Worm (Caenorhabditis elegans): Measurements from ENCODE around the gene irld-57.

The irld-57 gene

ce11 chrV:15732209-15732608 lies 5.7 kb upstream of the irld-57 start, which contains the start of gene str-38:
Gene str-38 (minus strand): TSS chrV:15732309.
- TF ChIP-seq tbx-7 (tag; optimal IDR thresholded peaks at IDR 0.05) (no peak), elt-2 (tag; optimal IDR thresholded peaks at IDR 0.05) (no peak), ttx-3 (tag; optimal IDR thresholded peaks at IDR 0.05) (no peak), ceh-2 (tag; optimal IDR thresholded peaks at IDR 0.05) (no peak), ztf-16 (tag; optimal IDR thresholded peaks at IDR 0.05) (no peak), hlh-13 (GFP tag; optimal IDR thresholded peaks at IDR 0.05) (no peak), unc-3 (GFP tag; conservative IDR thresholded peaks at IDR 0.05) (no peak), unc-3 (tag; optimal IDR thresholded peaks at IDR 0.05) (no peak), hlh-15 (tag; optimal IDR thresholded peaks at IDR 0.05) (no peak), mec-3 (tag; optimal IDR thresholded peaks at IDR 0.05; ENCODE audit: borderline replicate concordance) (no peak), ceh-18 (tag; optimal IDR thresholded peaks at IDR 0.05) (no peak), pha-4 (tag; optimal IDR thresholded peaks at IDR 0.05) (no peak), tbx-2 (tag; optimal IDR thresholded peaks at IDR 0.05) (no peak), ceh-22 (tag; optimal IDR thresholded peaks at IDR 0.05) (no peak), ahr-1 (tag; optimal IDR thresholded peaks at IDR 0.05) (no peak), pros-1 (tag; optimal IDR thresholded peaks at IDR 0.05) (no peak), ama-1 (optimal IDR thresholded peaks at IDR 0.05) (no peak), eyg-1 (tag; optimal IDR thresholded peaks at IDR 0.05) (no peak), pha-2 (tag; optimal IDR thresholded peaks at IDR 0.05) (no peak), fkh-10 (GFP tag; optimal IDR thresholded peaks at IDR 0.05) (no peak)

- no peak for TF ChIP-seq syd-9 (tag; optimal IDR thresholded peaks at IDR 0.05)
- no peak for TF ChIP-seq pha-4 (tag; optimal IDR thresholded peaks at IDR 0.05)
- no peak for TF ChIP-seq zip-5 (tag; optimal IDR thresholded peaks at IDR 0.05)
- TF ChIP-seq sox-2 (GFP tag; IDR thresholded peaks at IDR 0.05) = no peak
- no peak for TF ChIP-seq sox-4 (tag; optimal IDR thresholded peaks at IDR 0.05)
Observed at ce11 chrV:15730459-15730858, 3.9 kb upstream of the irld-57 start, which contains the start of gene Y6E2A.10. Gene Y6E2A.10 (minus strand): TSS chrV:15730559.

ce11 chrV:15721888-15722287 lies 4.6 kb downstream of the irld-57 start, which contains the start of gene srh-140:
Gene srh-140 (plus strand): TSS chrV:15722188.
- TF ChIP-seq zip-5 (tag; optimal IDR thresholded peaks at IDR 0.05) = no peak
- TF ChIP-seq odd-2 (tag; optimal IDR thresholded peaks at IDR 0.05) = no peak
- no peak for TF ChIP-seq ets-4 (tag; optimal IDR thresholded peaks at IDR 0.05)
- TF ChIP-seq ceh-6 (GFP tag; optimal IDR thresholded peaks at IDR 0.05) = no peak
- TF ChIP-seq ceh-34 (tag; optimal IDR thresholded peaks at IDR 0.05) = no peak
- TF ChIP-seq ceh-48 (tag; optimal IDR thresholded peaks at IDR 0.05) = no peak
- no peak for TF ChIP-seq C38D4.7 (GFP tag; optimal IDR thresholded peaks at IDR 0.05)
- TF ChIP-seq lin-11 (tag; optimal IDR thresholded peaks at IDR 0.05) = no peak
- TF ChIP-seq madf-2 (tag; optimal IDR thresholded peaks at IDR 0.05) = no peak
- TF ChIP-seq fkh-10 (GFP tag; optimal IDR thresholded peaks at IDR 0.05) = no peak
- no peak for TF ChIP-seq tbx-2 (tag; optimal IDR thresholded peaks at IDR 0.05)
- no peak for TF ChIP-seq pat-9 (tag; optimal IDR thresholded peaks at IDR 0.05)
- TF ChIP-seq ama-1 (optimal IDR thresholded peaks at IDR 0.05) = no peak
- no peak for TF ChIP-seq pha-2 (tag; optimal IDR thresholded peaks at IDR 0.05)
- TF ChIP-seq nhr-11 (tag; optimal IDR thresholded peaks at IDR 0.05) = no peak
- TF ChIP-seq lim-6 (tag; optimal IDR thresholded peaks at IDR 0.05) = no peak
- TF ChIP-seq ref-2 (tag; optimal IDR thresholded peaks at IDR 0.05) = no peak
- no peak for TF ChIP-seq ceh-14 (tag; optimal IDR thresholded peaks at IDR 0.05)
- no peak for TF ChIP-seq hlh-6 (tag; optimal IDR thresholded peaks at IDR 0.05)

- TF ChIP-seq zip-5 (tag; optimal IDR thresholded peaks at IDR 0.05) = no peak
- TF ChIP-seq pqm-1 (tag; optimal IDR thresholded peaks at IDR 0.05) = no peak
- TF ChIP-seq hlh-30 (tag; optimal IDR thresholded peaks at IDR 0.05; ENCODE audit: insufficient read depth) = no peak
- TF ChIP-seq ceh-30 (tag; optimal IDR thresholded peaks at IDR 0.05) = no peak
- no peak for TF ChIP-seq T23F11.4 (GFP tag; optimal IDR thresholded peaks at IDR 0.05)
- no peak for TF ChIP-seq pros-1 (tag; optimal IDR thresholded peaks at IDR 0.05)
- TF ChIP-seq C38D4.7 (GFP tag; optimal IDR thresholded peaks at IDR 0.05) = no peak
- TF ChIP-seq ahr-1 (tag; optimal IDR thresholded peaks at IDR 0.05) = no peak
- no peak for TF ChIP-seq hlh-8 (tag; optimal IDR thresholded peaks at IDR 0.05)
- no peak for TF ChIP-seq syd-9 (tag; optimal IDR thresholded peaks at IDR 0.05)
- TF ChIP-seq ceh-45 (GFP tag; IDR thresholded peaks at IDR 0.05) = no peak
- no peak for TF ChIP-seq unc-86 (tag; optimal IDR thresholded peaks at IDR 0.05)
- TF ChIP-seq sox-2 (GFP tag; IDR thresholded peaks at IDR 0.05) = no peak
- no peak for TF ChIP-seq pat-9 (tag; optimal IDR thresholded peaks at IDR 0.05)
- TF ChIP-seq ceh-2 (tag; optimal IDR thresholded peaks at IDR 0.05) = no peak
- no peak for TF ChIP-seq C08G9.2 (tag; optimal IDR thresholded peaks at IDR 0.05)
Observed at ce11 chrV:15721431-15721830, 5.1 kb downstream of the irld-57 start.

Data from whole organism, late embryonic.